Fruit fly (Drosophila melanogaster) whole organism: ENCODE measurements around the gene CG11037.

Experiments
- CG8478 ChIP-seq: fragments of >200 bp; optimal IDR thresholded peaks from 2 replicates; lab custom pipeline; 2018; ENCODE audit warnings: inconsistent platforms
- Dll ChIP-seq: fragments of >200 bp; optimal IDR thresholded peaks from 2 replicates; lab custom pipeline; 2017
- usp ChIP-seq: fragments of >200 bp; optimal IDR thresholded peaks from 2 replicates; lab custom pipeline; 2017; ENCODE audit warnings: missing biosample characterization, missing genetic modification characterization, mixed read lengths

dm6 chr3L:20976383-20976782, 15.2 kb upstream of the CG11037 start:
- TF ChIP-seq usp (no peak), CG8478 (no peak), Dll (no peak)
